Worm (Caenorhabditis elegans) whole organism, L1 larva: Measurements from ENCODE around the gene irld-40.

Experiments
- Y116A8C.19 ChIP-seq: sonication (generic microtip); optimal IDR thresholded peaks from 2 replicates; lab custom pipeline; 2016; ENCODE audit warnings: missing compliant biosample characterization, missing genetic modification characterization, borderline replicate concordance
- ets-5 ChIP-seq: fragments of 200-800 bp; sonication (Bioruptor generic); IDR thresholded peaks from 2 replicates; pipeline ENCODE4 v1.3.6; 2022; ENCODE audit warnings: missing genetic modification characterization, missing compliant biosample characterization
- fkh-8 ChIP-seq: sonication (generic microtip); optimal IDR thresholded peaks from 2 replicates; lab custom pipeline; 2016; ENCODE audit warnings: mild to moderate bottlenecking, missing genetic modification characterization, missing compliant biosample characterization
- lin-39 ChIP-seq: fragments of 150-350 bp; optimal IDR thresholded peaks from 2 replicates; lab custom pipeline; 2014; ENCODE audit warnings: missing biosample characterization, missing genetic modification reagents, missing genetic modification characterization
- lsy-2 ChIP-seq, 2 experiments: fragments of 150-350 bp; optimal IDR thresholded peaks; 2 replicates each; lab custom pipeline; 2014; ENCODE audit warnings: missing biosample characterization in 2 of 2, missing genetic modification characterization in 2 of 2
- mep-1 ChIP-seq: fragments of 150-350 bp; optimal IDR thresholded peaks from 2 replicates; lab custom pipeline; 2014; ENCODE audit warnings: missing biosample characterization, missing genetic modification characterization
- nhr-11 ChIP-seq: fragments of 150-350 bp; optimal IDR thresholded peaks from 2 replicates; lab custom pipeline; 2014; ENCODE audit warnings: missing biosample characterization, missing genetic modification characterization
- nhr-28 ChIP-seq: fragments of 150-350 bp; optimal IDR thresholded peaks from 2 replicates; lab custom pipeline; 2014; ENCODE audit warnings: missing biosample characterization, missing genetic modification characterization
- snpc-4 ChIP-seq: fragments of 150-350 bp; optimal IDR thresholded peaks from 2 replicates; lab custom pipeline; 2014; ENCODE audit warnings: missing biosample characterization, missing genetic modification characterization
- zag-1 ChIP-seq: fragments of 150-350 bp; optimal IDR thresholded peaks from 2 replicates; lab custom pipeline; 2014; ENCODE audit warnings: missing biosample characterization, missing genetic modification characterization

DNA sequence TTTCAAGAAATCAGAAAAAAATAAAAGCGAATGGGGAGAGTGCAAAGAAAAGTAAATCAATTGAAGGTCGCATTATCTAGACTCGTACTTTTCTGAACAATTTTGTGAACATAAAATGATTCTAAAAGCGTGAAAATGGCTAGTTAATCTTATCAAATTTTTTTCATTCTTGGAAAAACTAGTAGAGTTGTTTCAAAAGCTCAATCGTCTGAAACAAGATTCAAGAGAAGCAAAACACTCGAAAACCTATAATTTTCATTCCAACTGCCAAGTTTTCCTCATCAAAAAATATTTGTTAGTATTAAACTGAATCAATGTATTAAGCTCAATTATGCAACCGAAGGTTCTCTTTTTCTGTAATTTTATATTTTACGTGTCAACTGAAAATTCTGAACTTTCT, 14.4 kb upstream of the irld-40 start, which contains the start of gene irld-45:
- TF ChIP-seq zag-1 (tag; lab: Kevin White, UChicago) (no peak), lsy-2 (tag; optimal IDR thresholded peaks at IDR 0.05; lab: Kevin White, UChicago) (no peak), ets-5 (GFP tag; lab: Robert Waterston, UW) (no peak), nhr-11 (tag; lab: Kevin White, UChicago) (no peak), Y116A8C.19 (tag; lab: Kevin White, UChicago) (no peak), mep-1 (tag; lab: Kevin White, UChicago) (no peak), snpc-4 (tag; lab: Kevin White, UChicago) (no peak), lin-39 (tag; lab: Kevin White, UChicago) (no peak), fkh-8 (tag; lab: Kevin White, UChicago) (no peak), nhr-28 (tag; lab: Kevin White, UChicago) (no peak)
